Fruit fly (Drosophila melanogaster) whole organism, prepupa: ENCODE measurements around the gene cas.

Source experiments
- Blimp-1 ChIP-seq: fragments of 200-800 bp; sonication (Bioruptor generic); optimal IDR thresholded peaks from 3 replicates; lab custom pipeline; 2017; ENCODE audit warnings: missing biosample characterization, missing genetic modification characterization, mild to moderate bottlenecking, moderate library complexity, missing genetic modification reagents
- CG10631 ChIP-seq: fragments of 200-800 bp; sonication (Bioruptor generic); optimal IDR thresholded peaks from 2 replicates; lab custom pipeline; 2016; ENCODE audit warnings: missing biosample characterization, missing genetic modification characterization
- CG10669 ChIP-seq: fragments of 200-800 bp; sonication (Bioruptor generic); optimal IDR thresholded peaks from 3 replicates; lab custom pipeline; 2018; ENCODE audit warnings: missing biosample characterization, mild to moderate bottlenecking, missing genetic modification characterization, moderate library complexity
- CG11294 ChIP-seq: fragments of 200-800 bp; sonication (Bioruptor generic); IDR thresholded peaks from 2 replicates; pipeline ENCODE4 v1.3.6; 2022; ENCODE audit warnings: missing biosample characterization, missing genetic modification characterization
- CG11762 ChIP-seq: fragments of 200-800 bp; sonication (Bioruptor generic); optimal IDR thresholded peaks from 3 replicates; lab custom pipeline; 2016; ENCODE audit warnings: missing biosample characterization, missing genetic modification characterization; ENCODE audit not compliant: insufficient read depth
- CG15336 ChIP-seq: fragments of 200-800 bp; sonication (Bioruptor generic); IDR thresholded peaks from 2 replicates; pipeline ENCODE4 v1.3.6; 2022; ENCODE audit warnings: missing biosample characterization, missing genetic modification characterization
- CG16779 ChIP-seq: fragments of 200-800 bp; sonication (Bioruptor generic); optimal IDR thresholded peaks from 3 replicates; lab custom pipeline; 2017; ENCODE audit warnings: missing biosample characterization, mild to moderate bottlenecking, missing genetic modification characterization
- CG3032 ChIP-seq: fragments of 200-800 bp; optimal IDR thresholded peaks from 2 replicates; lab custom pipeline; 2019; ENCODE audit warnings: missing biosample characterization, mild to moderate bottlenecking, missing genetic modification characterization, moderate library complexity
- CG31627 ChIP-seq: fragments of 200-800 bp; sonication (Bioruptor generic); optimal IDR thresholded peaks from 3 replicates; lab custom pipeline; 2016; ENCODE audit warnings: missing biosample characterization, missing genetic modification characterization
- CG32006 ChIP-seq: fragments of 200-800 bp; sonication (Bioruptor generic); optimal IDR thresholded peaks from 3 replicates; lab custom pipeline; 2017; ENCODE audit warnings: missing biosample characterization, mild to moderate bottlenecking, missing genetic modification characterization
- CG3919 ChIP-seq: fragments of 200-800 bp; sonication (Bioruptor generic); optimal IDR thresholded peaks from 3 replicates; lab custom pipeline; 2016; ENCODE audit warnings: missing biosample characterization, missing genetic modification characterization
- CG4318 ChIP-seq: fragments of 200-800 bp; sonication (Bioruptor generic); optimal IDR thresholded peaks from 3 replicates; lab custom pipeline; 2017; ENCODE audit warnings: missing biosample characterization, mild to moderate bottlenecking, missing genetic modification characterization
- CG6276 ChIP-seq: fragments of 200-800 bp; sonication (Bioruptor generic); optimal IDR thresholded peaks from 2 replicates; lab custom pipeline; 2017; ENCODE audit warnings: missing biosample characterization, mild to moderate bottlenecking, missing genetic modification characterization
- CG6792 ChIP-seq: fragments of 200-800 bp; sonication (Bioruptor generic); optimal IDR thresholded peaks from 3 replicates; lab custom pipeline; 2016; ENCODE audit warnings: missing biosample characterization, missing genetic modification characterization
- CG6854 ChIP-seq: fragments of 200-800 bp; sonication (Bioruptor generic); optimal IDR thresholded peaks from 2 replicates; lab custom pipeline; 2017; ENCODE audit warnings: missing biosample characterization, mild to moderate bottlenecking, missing genetic modification characterization
- CG7368 ChIP-seq: fragments of 200-800 bp; sonication (Bioruptor generic); optimal IDR thresholded peaks from 3 replicates; lab custom pipeline; 2016; ENCODE audit warnings: missing biosample characterization, missing genetic modification characterization
- CG8632 ChIP-seq: fragments of 200-800 bp; sonication (Bioruptor generic); optimal IDR thresholded peaks from 3 replicates; lab custom pipeline; 2016; ENCODE audit warnings: missing biosample characterization, missing genetic modification characterization
- Eip75B ChIP-seq: fragments of 200-800 bp; sonication (Bioruptor generic); optimal IDR thresholded peaks from 3 replicates; lab custom pipeline; 2016; ENCODE audit warnings: missing biosample characterization, missing genetic modification characterization
- Eip78C ChIP-seq: fragments of 200-800 bp; sonication (Bioruptor generic); peaks from one replicate; lab custom pipeline; 2016; ENCODE audit warnings: missing biosample characterization, missing genetic modification characterization
- Ets96B ChIP-seq: fragments of 200-800 bp; optimal IDR thresholded peaks from 2 replicates; lab custom pipeline; 2019; ENCODE audit warnings: missing biosample characterization, mild to moderate bottlenecking, missing genetic modification characterization, moderate library complexity
- Gug ChIP-seq: fragments of 200-800 bp; sonication (Bioruptor generic); IDR thresholded peaks from 2 replicates; pipeline ENCODE4 v1.3.6; 2022; ENCODE audit warnings: missing biosample characterization, missing genetic modification characterization
- Lpt ChIP-seq: fragments of 200-800 bp; sonication (Bioruptor generic); optimal IDR thresholded peaks from 3 replicates; lab custom pipeline; 2016; ENCODE audit warnings: missing biosample characterization, missing genetic modification characterization
- Met ChIP-seq: fragments of 200-800 bp; sonication (Bioruptor generic); optimal IDR thresholded peaks from 3 replicates; lab custom pipeline; 2016; ENCODE audit warnings: missing biosample characterization, missing genetic modification characterization
- OdsH ChIP-seq: fragments of 200-800 bp; sonication (Bioruptor generic); optimal IDR thresholded peaks from 3 replicates; lab custom pipeline; 2016; ENCODE audit warnings: missing biosample characterization, missing genetic modification characterization
- Sox102F ChIP-seq: fragments of 200-800 bp; sonication (Bioruptor generic); optimal IDR thresholded peaks from 2 replicates; lab custom pipeline; 2016; ENCODE audit warnings: missing biosample characterization, mild to moderate bottlenecking, missing genetic modification characterization
- Sox14 ChIP-seq: fragments of 200-800 bp; sonication (Bioruptor generic); optimal IDR thresholded peaks from 3 replicates; lab custom pipeline; 2016; ENCODE audit warnings: missing biosample characterization, missing genetic modification characterization
- acj6 ChIP-seq: fragments of 200-800 bp; sonication (Bioruptor generic); optimal IDR thresholded peaks from 3 replicates; lab custom pipeline; 2016; ENCODE audit warnings: missing biosample characterization, missing genetic modification characterization
- cyc ChIP-seq: fragments of 200-800 bp; sonication (Bioruptor generic); optimal IDR thresholded peaks from 3 replicates; lab custom pipeline; 2016; ENCODE audit warnings: missing biosample characterization, missing genetic modification characterization
- esn ChIP-seq: fragments of 200-800 bp; sonication (Bioruptor generic); optimal IDR thresholded peaks from 2 replicates; lab custom pipeline; 2016; ENCODE audit warnings: missing biosample characterization, mild to moderate bottlenecking, missing genetic modification characterization, moderate library complexity
- fd59A ChIP-seq: fragments of 200-800 bp; sonication (Bioruptor generic); optimal IDR thresholded peaks from 2 replicates; lab custom pipeline; 2017; ENCODE audit warnings: missing biosample characterization, mild to moderate bottlenecking, missing genetic modification characterization, missing genetic modification reagents
- fd85E ChIP-seq: fragments of 200-800 bp; sonication (Bioruptor generic); optimal IDR thresholded peaks from 3 replicates; lab custom pipeline; 2016; ENCODE audit warnings: missing biosample characterization, missing genetic modification characterization
- lz ChIP-seq: fragments of 200-800 bp; sonication (Bioruptor generic); optimal IDR thresholded peaks from 3 replicates; lab custom pipeline; 2016; ENCODE audit warnings: missing biosample characterization, missing genetic modification characterization
- net ChIP-seq: fragments of 200-800 bp; sonication (Bioruptor generic); optimal IDR thresholded peaks from 3 replicates; lab custom pipeline; 2016; ENCODE audit warnings: missing biosample characterization, missing genetic modification characterization
- salr ChIP-seq, 2 experiments: fragments of 200-800 bp; sonication (Bioruptor generic); optimal IDR thresholded peaks; 3 replicates each; lab custom pipeline; 2016 to 2018; ENCODE audit warnings: missing biosample characterization in 2 of 2, missing genetic modification characterization in 2 of 2, mild to moderate bottlenecking in 1 of 2
- spab ChIP-seq: fragments of 200-800 bp; sonication (Bioruptor generic); optimal IDR thresholded peaks from 2 replicates; lab custom pipeline; 2017; ENCODE audit warnings: missing biosample characterization, mild to moderate bottlenecking, missing genetic modification characterization, missing genetic modification reagents
- ss ChIP-seq, 2 experiments: fragments of 200-800 bp; sonication (Bioruptor generic); optimal IDR thresholded peaks; 2 replicates in 1 of 2; 3 replicates in 1 of 2; lab custom pipeline; 2017 to 2018; ENCODE audit warnings: mild to moderate bottlenecking in 2 of 2, missing biosample characterization in 2 of 2, missing genetic modification characterization in 2 of 2, moderate library complexity in 1 of 2
- svp ChIP-seq: fragments of 200-800 bp; sonication (Bioruptor generic); peaks from one replicate; lab custom pipeline; 2016; ENCODE audit warnings: missing biosample characterization, missing genetic modification characterization
- topi ChIP-seq: fragments of 200-800 bp; sonication (Bioruptor generic); optimal IDR thresholded peaks from 3 replicates; lab custom pipeline; 2016; ENCODE audit warnings: missing biosample characterization, missing genetic modification characterization
- vri ChIP-seq: fragments of 200-800 bp; sonication (Bioruptor generic); optimal IDR thresholded peaks from 3 replicates; lab custom pipeline; 2016; ENCODE audit warnings: missing biosample characterization, mild to moderate bottlenecking, missing genetic modification characterization

Gene cas

DNA sequence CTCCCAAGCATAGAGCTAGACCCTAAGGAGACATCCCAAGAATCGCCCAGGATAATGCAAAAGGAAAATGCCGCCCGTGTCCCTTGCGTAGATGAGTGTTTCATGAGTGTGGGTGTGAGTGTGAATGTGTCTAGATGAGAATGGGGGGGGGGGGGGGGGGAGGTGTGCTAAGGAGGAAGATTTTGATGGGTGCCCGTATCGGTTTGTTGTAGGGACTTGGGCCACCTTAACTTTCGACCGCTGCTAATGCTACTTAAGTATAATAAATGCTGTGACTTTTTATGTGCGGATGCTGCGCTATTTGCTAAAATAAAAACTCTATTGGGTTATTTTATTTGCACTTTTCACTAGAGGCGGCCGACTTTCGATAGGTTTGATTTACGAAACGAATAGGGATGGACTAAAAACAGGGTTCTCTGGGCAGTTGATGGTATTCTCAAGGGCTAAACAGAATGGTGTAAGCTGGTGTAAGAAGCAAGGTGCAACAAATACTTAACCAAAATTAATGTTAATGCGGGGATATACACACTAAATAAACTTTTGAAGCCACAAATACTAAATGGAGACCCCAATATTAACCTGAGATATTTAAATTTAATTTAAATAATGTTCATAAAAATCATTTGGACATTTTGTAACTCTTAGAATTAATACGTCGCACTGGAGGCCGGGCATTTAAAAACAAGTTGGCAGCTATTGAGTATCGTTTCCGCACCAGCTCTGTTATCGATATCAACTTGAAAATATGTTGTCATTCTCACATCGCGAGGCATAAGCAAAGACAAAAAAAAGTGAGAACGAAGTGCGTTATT lies 47.5 kb downstream of the cas start, which contains the start of the genes Xe7 and Atg17 (continued):
- TF ChIP-seq salr (GFP tag; optimal IDR thresholded peaks at IDR 0.05; lab: Kevin White, UChicago): peak; percentile 75 to 94
- TF ChIP-seq CG11294 (GFP tag; lab: Robert Waterston, UW): peak; percentile 88; the same call in 1 of the 2 replicates
- TF ChIP-seq CG6792 (GFP tag; lab: Kevin White, UChicago): peak; percentile 87
- peak; percentile 96 for TF ChIP-seq OdsH (GFP tag; lab: Kevin White, UChicago)
- TF ChIP-seq CG6276 (GFP tag; lab: Kevin White, UChicago): no peak
- TF ChIP-seq Sox102F (GFP tag; lab: Kevin White, UChicago): peak; percentile 85
- peak; percentile 76 for TF ChIP-seq Blimp-1 (GFP tag; lab: Kevin White, UChicago)
- TF ChIP-seq Ets96B (tag; lab: Kevin White, UChicago): peak; percentile 84
- TF ChIP-seq CG6854 (GFP tag; lab: Kevin White, UChicago): no peak
- TF ChIP-seq CG11762 (GFP tag; lab: Kevin White, UChicago): peak; percentile 76
- TF ChIP-seq Met: peak; percentile 90
- peak; percentile 81 for TF ChIP-seq fd85E
- TF ChIP-seq CG7368 (GFP tag; lab: Kevin White, UChicago): peak; percentile 89
- TF ChIP-seq CG3032 (tag; lab: Kevin White, UChicago): peak; percentile 94
- TF ChIP-seq net (GFP tag; lab: Kevin White, UChicago): peak; percentile 83
- peak; percentile 96 for TF ChIP-seq svp (GFP tag; lab: Kevin White, UChicago)
- TF ChIP-seq acj6 (GFP tag; lab: Kevin White, UChicago): peak; percentile 94
- TF ChIP-seq CG3919 (GFP tag; lab: Kevin White, UChicago): peak; percentile 92
- peak; percentile 73 for TF ChIP-seq vri (GFP tag; lab: Kevin White, UChicago)
- peak; percentile 92 for TF ChIP-seq esn (GFP tag; lab: Kevin White, UChicago)
- peak; percentile 89 for TF ChIP-seq Eip75B
- TF ChIP-seq Eip78C (GFP tag; lab: Kevin White, UChicago): peak; percentile 94
- TF ChIP-seq CG8632 (GFP tag; lab: Kevin White, UChicago): peak; percentile 90
- TF ChIP-seq topi (GFP tag; lab: Kevin White, UChicago): peak; percentile 91
- peak; percentile 94 for TF ChIP-seq CG32006 (GFP tag; lab: Kevin White, UChicago)
- TF ChIP-seq fd59A (GFP tag; lab: Kevin White, UChicago): peak; percentile 83
- peak; percentile 86 for TF ChIP-seq CG10669
- TF ChIP-seq CG16779 (tag; lab: Kevin White, UChicago): peak; percentile 56
- peak; percentile 89 for TF ChIP-seq Sox14 (GFP tag; lab: Kevin White, UChicago)
- peak; percentile 95 for TF ChIP-seq CG31627
- peak; percentile 93 for TF ChIP-seq lz
- peak; percentile 83 for TF ChIP-seq Lpt
- peak; percentile 94 for TF ChIP-seq Gug (GFP tag; lab: Robert Waterston, UW)
- TF ChIP-seq CG15336 (GFP tag; lab: Robert Waterston, UW): peak; percentile 77
- TF ChIP-seq spab: no peak
- peak; percentile 92 for TF ChIP-seq cyc (GFP tag; lab: Kevin White, UChicago)
- peak; percentile 27 to 80 for TF ChIP-seq ss (GFP tag; optimal IDR thresholded peaks at IDR 0.05; lab: Kevin White, UChicago)
- peak; percentile 97 for TF ChIP-seq CG10631 (GFP tag; lab: Kevin White, UChicago)
- TF ChIP-seq CG4318: peak; percentile 93
